Worm (Caenorhabditis elegans) whole organism, L4 larva: ENCODE data around the gene K02E7.7.
A peak's percentile ranks its signal among the peaks of the same experiment; 100 is the strongest.

ENCODE experiments used
- ceh-82 ChIP-seq: sonication (generic microtip); optimal IDR thresholded peaks from 2 replicates; lab custom pipeline; 2017; ENCODE audit warnings: missing biosample characterization, missing genetic modification characterization
- hlh-30 ChIP-seq: sonication (generic microtip); optimal IDR thresholded peaks from 2 replicates; lab custom pipeline; 2017; ENCODE audit warnings: antibody characterized with exemption, mild to moderate bottlenecking, missing genetic modification characterization, missing compliant biosample characterization; ENCODE audit not compliant: insufficient read depth
- jun-1 ChIP-seq: fragments of 150-350 bp; optimal IDR thresholded peaks from 2 replicates; lab custom pipeline; 2014; ENCODE audit warnings: missing biosample characterization, missing genetic modification reagents, missing genetic modification characterization
- madf-9 ChIP-seq: fragments of 200-800 bp; sonication (Bioruptor generic); conservative IDR thresholded peaks from 2 replicates; pipeline ENCODE4 v1.3.6; 2022; ENCODE audit warnings: missing genetic modification reagents, missing genetic modification characterization, missing compliant biosample characterization
- mep-1 ChIP-seq: fragments of 150-350 bp; sonication (generic microtip); optimal IDR thresholded peaks from 3 replicates; lab custom pipeline; 2014; ENCODE audit warnings: missing biosample characterization, missing genetic modification characterization
- nhr-6 ChIP-seq: fragments of 150-350 bp; optimal IDR thresholded peaks from 2 replicates; lab custom pipeline; 2014; ENCODE audit warnings: missing biosample characterization, missing genetic modification characterization
- unc-130 ChIP-seq: sonication (generic microtip); optimal IDR thresholded peaks from 2 replicates; lab custom pipeline; 2016; ENCODE audit warnings: missing genetic modification reagents, missing genetic modification characterization, missing compliant biosample characterization

ce11 chrII:1084899-1085298, 30.1 kb downstream of the K02E7.7 start:
- TF ChIP-seq jun-1 (tag; lab: Kevin White, UChicago): no peak
- peak; percentile 26 for TF ChIP-seq mep-1 (tag; lab: Kevin White, UChicago)
- no peak for TF ChIP-seq ceh-82 (tag; lab: Kevin White, UChicago)
- TF ChIP-seq nhr-6 (tag; lab: Kevin White, UChicago): no peak
- TF ChIP-seq unc-130 (GFP tag; lab: Kevin White, UChicago): no peak
- no peak for TF ChIP-seq madf-9
- TF ChIP-seq hlh-30: peak; percentile 59
